Worm (Caenorhabditis elegans): ENCODE data around the gene ZK1010.10.

ZK1010.10 gene

ce11 chrIII:13002098-13002497 lies at the start of gene ZK1010.10:
Gene ZK1010.10, plus strand, starts transcription at chrIII:13002383.
- TF ChIP-seq unc-62 (GFP tag; optimal IDR thresholded peaks at IDR 0.05): no peak

ce11 chrIII:12952615-12953014 lies 49.6 kb upstream of the ZK1010.10 start:
- no peak for TF ChIP-seq unc-62 (GFP tag; optimal IDR thresholded peaks at IDR 0.05)

ce11 chrIII:12959286-12959685 lies 42.9 kb upstream of the ZK1010.10 start:
- TF ChIP-seq unc-62 (GFP tag; optimal IDR thresholded peaks at IDR 0.05): no peak

- no peak for TF ChIP-seq unc-62 (GFP tag; optimal IDR thresholded peaks at IDR 0.05)
These were observed 41.5 kb upstream of the ZK1010.10 start for ce11 chrIII:12960705-12961104.

ce11 chrIII:12966895-12967294 lies 35.3 kb upstream of the ZK1010.10 start, which contains the start of gene ttm-1:
Gene ttm-1, minus strand, starts transcription at chrIII:12966995.
- TF ChIP-seq unc-62 (GFP tag; optimal IDR thresholded peaks at IDR 0.05): no peak

- no peak for TF ChIP-seq unc-62 (GFP tag; optimal IDR thresholded peaks at IDR 0.05)
These were observed 34.6 kb upstream of the ZK1010.10 start for ce11 chrIII:12967437-12968043.

ce11 chrIII:12968330-12968729 lies 33.9 kb upstream of the ZK1010.10 start:
- TF ChIP-seq unc-62 (GFP tag; optimal IDR thresholded peaks at IDR 0.05): no peak

- TF ChIP-seq unc-62 (GFP tag; optimal IDR thresholded peaks at IDR 0.05): no peak
These were observed 30.3 kb upstream of the ZK1010.10 start for ce11 chrIII:12971828-12972379.

ce11 chrIII:12972398-12972797 lies 29.8 kb upstream of the ZK1010.10 start, which contains the start of gene bckd-1A:
Gene bckd-1A, minus strand, starts transcription at chrIII:12972498.
- no peak for TF ChIP-seq unc-62 (GFP tag; optimal IDR thresholded peaks at IDR 0.05)

- no peak for TF ChIP-seq unc-62 (GFP tag; optimal IDR thresholded peaks at IDR 0.05)
These were observed 24.6 kb upstream of the ZK1010.10 start, which contains the start of gene ZK1010.2 for ce11 chrIII:12977559-12977958. Gene ZK1010.2, minus strand, starts transcription at chrIII:12977862.

ce11 chrIII:12978473-12979174 lies 23.6 kb upstream of the ZK1010.10 start, which contains the start of the genes ubq-2 and frg-1:
Gene ubq-2, minus strand, starts transcription at chrIII:12978523.
Gene frg-1, plus strand, starts transcription at chrIII:12979162.
- no peak for TF ChIP-seq unc-62 (GFP tag; optimal IDR thresholded peaks at IDR 0.05)

- no peak for TF ChIP-seq unc-62 (GFP tag; optimal IDR thresholded peaks at IDR 0.05)
These were observed 21.4 kb upstream of the ZK1010.10 start, which contains the start of gene ZK1010.4 for ce11 chrIII:12980770-12981169. Gene ZK1010.4, plus strand, starts transcription at chrIII:12981070.

- no peak for TF ChIP-seq unc-62 (GFP tag; optimal IDR thresholded peaks at IDR 0.05)
These were observed 14.8 kb upstream of the ZK1010.10 start, which contains the start of gene ZK1010.5 for ce11 chrIII:12987418-12987817. Gene ZK1010.5, minus strand, starts transcription at chrIII:12987518.

- TF ChIP-seq unc-62 (GFP tag; optimal IDR thresholded peaks at IDR 0.05): no peak
These were observed 11.2 kb upstream of the ZK1010.10 start, which contains the start of gene ZK1010.12 for ce11 chrIII:12990997-12991396. Gene ZK1010.12, plus strand, starts transcription at chrIII:12991297.

ce11 chrIII:12993055-12993454 lies 9.1 kb upstream of the ZK1010.10 start:
- TF ChIP-seq unc-62 (GFP tag; optimal IDR thresholded peaks at IDR 0.05): no peak

ce11 chrIII:12993607-12994006 lies 8.6 kb upstream of the ZK1010.10 start, which contains the start of gene col-97:
Gene col-97, minus strand, starts transcription at chrIII:12993707.
- TF ChIP-seq unc-62 (GFP tag; optimal IDR thresholded peaks at IDR 0.05): no peak

Measured in whole organism, dauer.